Worm (Caenorhabditis elegans): ENCODE data around the gene W01G7.4.

- TF ChIP-seq ceh-45 (GFP tag; IDR thresholded peaks at IDR 0.05) (no peak), odd-2 (tag; optimal IDR thresholded peaks at IDR 0.05) (no peak), pha-4 (tag; optimal IDR thresholded peaks at IDR 0.05) (no peak), ceh-6 (GFP tag; optimal IDR thresholded peaks at IDR 0.05) (no peak), ama-1 (optimal IDR thresholded peaks at IDR 0.05) (no peak), nhr-11 (tag; optimal IDR thresholded peaks at IDR 0.05) (no peak), fkh-10 (GFP tag; optimal IDR thresholded peaks at IDR 0.05) (no peak), unc-42 (tag; optimal IDR thresholded peaks at IDR 0.05) (no peak), pqm-1 (tag; optimal IDR thresholded peaks at IDR 0.05) (no peak), ahr-1 (tag; optimal IDR thresholded peaks at IDR 0.05) (no peak), lin-11 (tag; optimal IDR thresholded peaks at IDR 0.05) (no peak), hlh-15 (tag; optimal IDR thresholded peaks at IDR 0.05) (no peak)
Observed at ce11 chrII:14045934-14046470, 14.5 kb upstream of the W01G7.4 start.
